Worm (Caenorhabditis elegans) whole organism, L3 larva: Measurements from ENCODE around the gene Y37H2A.11.

Source experiments
- nhr-12 ChIP-seq: fragments of 150-350 bp; optimal IDR thresholded peaks from 2 replicates; lab custom pipeline; 2014; ENCODE audit warnings: missing biosample characterization, missing genetic modification characterization
- nhr-43 ChIP-seq: sonication (generic microtip); optimal IDR thresholded peaks from 2 replicates; lab custom pipeline; 2016; ENCODE audit warnings: mild to moderate bottlenecking, missing genetic modification characterization, missing compliant biosample characterization; ENCODE audit not compliant: poor library complexity, severe bottlenecking
- pha-4 ChIP-seq: fragments of 150-350 bp; optimal IDR thresholded peaks from 2 replicates; lab custom pipeline; 2014; ENCODE audit warnings: missing biosample characterization, missing genetic modification reagents, missing genetic modification characterization
- unc-62 ChIP-seq: fragments of 150-350 bp; sonication (generic microtip); optimal IDR thresholded peaks from 4 replicates; lab custom pipeline; 2014; ENCODE audit warnings: missing biosample characterization, missing genetic modification reagents, missing genetic modification characterization
- ztf-11 ChIP-seq: fragments of 150-350 bp; optimal IDR thresholded peaks from 2 replicates; lab custom pipeline; 2014; ENCODE audit warnings: missing biosample characterization, missing genetic modification characterization

ce11 chrV:18127192-18127591, 14.1 kb upstream of the Y37H2A.11 start, which contains the start of gene fbxa-211:
- TF ChIP-seq pha-4 (no peak), unc-62 (GFP tag; lab: Kevin White, UChicago) (no peak), nhr-12 (tag; lab: Kevin White, UChicago) (no peak), nhr-43 (tag; lab: Kevin White, UChicago) (no peak), ztf-11 (tag; lab: Kevin White, UChicago) (no peak)
